Worm (Caenorhabditis elegans): Measurements from ENCODE around the gene F47B10.8.

Gene F47B10.8

ce11 chrX:10948852-10949251, 38.2 kb upstream of the F47B10.8 start, which contains the start of gene T21B6.3:
TSS of gene T21B6.3 (minus strand) at chrX:10948952.
- TF ChIP-seq ceh-36 (tag; optimal IDR thresholded peaks at IDR 0.05) (no peak), flt-1 (GFP tag; IDR thresholded peaks at IDR 0.05) (no peak)

- TF ChIP-seq ceh-13 (GFP tag; optimal IDR thresholded peaks at IDR 0.05) (no peak), tbx-11 (GFP tag; IDR thresholded peaks at IDR 0.05) (no peak), hmg-4 (GFP tag; optimal IDR thresholded peaks at IDR 0.05) (no peak)
Measured at ce11 chrX:10941255-10941654, 30.6 kb upstream of the F47B10.8 start, which contains the start of gene pho-7. TSS of gene pho-7 (minus strand) at chrX:10941355.

ce11 chrX:10933308-10934014, 22.8 kb upstream of the F47B10.8 start:
- TF ChIP-seq tbx-37 (GFP tag; conservative IDR thresholded peaks at IDR 0.05) (no peak), ceh-13 (GFP tag; optimal IDR thresholded peaks at IDR 0.05) (no peak), hnd-1 (tag; optimal IDR thresholded peaks at IDR 0.05) (no peak)

ce11 chrX:10932087-10932486, 21.5 kb upstream of the F47B10.8 start:
- TF ChIP-seq ama-1 (optimal IDR thresholded peaks at IDR 0.05): no peak
- TF ChIP-seq hmg-4 (GFP tag; optimal IDR thresholded peaks at IDR 0.05): peak; percentile 18
- TF ChIP-seq tbx-37 (GFP tag; conservative IDR thresholded peaks at IDR 0.05): no peak
- TF ChIP-seq sea-1 (GFP tag; conservative IDR thresholded peaks at IDR 0.05): no peak

ce11 chrX:10928948-10929563, 18.4 kb upstream of the F47B10.8 start, which contains the start of gene dgn-1:
TSS of gene dgn-1 (minus strand) at chrX:10928998.
- no peak for TF ChIP-seq F13C5.2 (tag; optimal IDR thresholded peaks at IDR 0.05)
- TF ChIP-seq ets-7 (tag; optimal IDR thresholded peaks at IDR 0.05): no peak
- no peak for TF ChIP-seq scrt-1 (GFP tag; IDR thresholded peaks at IDR 0.05)
- TF ChIP-seq tra-4 (tag; optimal IDR thresholded peaks at IDR 0.05): no peak
- no peak for TF ChIP-seq ceh-13 (GFP tag; optimal IDR thresholded peaks at IDR 0.05)
- TF ChIP-seq ama-1 (optimal IDR thresholded peaks at IDR 0.05): no peak

- no peak for TF ChIP-seq hmbx-1 (tag; optimal IDR thresholded peaks at IDR 0.05)
- TF ChIP-seq aly-1 (tag; optimal IDR thresholded peaks at IDR 0.05): peak; percentile 30
Measured at ce11 chrX:10927136-10927535, 16.5 kb upstream of the F47B10.8 start.

ce11 chrX:10924031-10924430, 13.4 kb upstream of the F47B10.8 start:
- no peak for TF ChIP-seq pes-1 (GFP tag; IDR thresholded peaks at IDR 0.05)
- no peak for TF ChIP-seq hnd-1 (tag; optimal IDR thresholded peaks at IDR 0.05)
- no peak for TF ChIP-seq hmbx-1 (tag; optimal IDR thresholded peaks at IDR 0.05)
- TF ChIP-seq aly-1 (tag; optimal IDR thresholded peaks at IDR 0.05): no peak
- TF ChIP-seq ceh-36 (tag; optimal IDR thresholded peaks at IDR 0.05): no peak
- TF ChIP-seq sea-1 (GFP tag; conservative IDR thresholded peaks at IDR 0.05): no peak
- TF ChIP-seq ets-7 (tag; optimal IDR thresholded peaks at IDR 0.05): no peak
- no peak for TF ChIP-seq B0310.2 (tag; optimal IDR thresholded peaks at IDR 0.05)
- TF ChIP-seq tbx-11 (GFP tag; IDR thresholded peaks at IDR 0.05): no peak
- TF ChIP-seq tra-4 (tag; optimal IDR thresholded peaks at IDR 0.05): no peak
- TF ChIP-seq hmg-4 (GFP tag; optimal IDR thresholded peaks at IDR 0.05): no peak
- no peak for TF ChIP-seq F13C5.2 (tag; optimal IDR thresholded peaks at IDR 0.05)
- no peak for TF ChIP-seq flt-1 (GFP tag; IDR thresholded peaks at IDR 0.05)
- no peak for TF ChIP-seq ama-1 (optimal IDR thresholded peaks at IDR 0.05)

- no peak for TF ChIP-seq hmbx-1 (tag; optimal IDR thresholded peaks at IDR 0.05)
- TF ChIP-seq tbx-37 (GFP tag; conservative IDR thresholded peaks at IDR 0.05): no peak
- no peak for TF ChIP-seq sea-1 (GFP tag; conservative IDR thresholded peaks at IDR 0.05)
- no peak for TF ChIP-seq ets-7 (tag; optimal IDR thresholded peaks at IDR 0.05)
- no peak for TF ChIP-seq ceh-36 (tag; optimal IDR thresholded peaks at IDR 0.05)
- TF ChIP-seq ceh-13 (GFP tag; optimal IDR thresholded peaks at IDR 0.05): no peak
- TF ChIP-seq F13C5.2 (tag; optimal IDR thresholded peaks at IDR 0.05): no peak
- TF ChIP-seq hmg-4 (GFP tag; optimal IDR thresholded peaks at IDR 0.05): no peak
- no peak for TF ChIP-seq flt-1 (GFP tag; IDR thresholded peaks at IDR 0.05)
- no peak for TF ChIP-seq aly-1 (tag; optimal IDR thresholded peaks at IDR 0.05)
- no peak for TF ChIP-seq tra-4 (tag; optimal IDR thresholded peaks at IDR 0.05)
- TF ChIP-seq ama-1 (optimal IDR thresholded peaks at IDR 0.05): no peak
- TF ChIP-seq tbx-11 (GFP tag; IDR thresholded peaks at IDR 0.05): no peak
- TF ChIP-seq pes-1 (GFP tag; IDR thresholded peaks at IDR 0.05): no peak
- TF ChIP-seq scrt-1 (GFP tag; IDR thresholded peaks at IDR 0.05): no peak
- no peak for TF ChIP-seq hnd-1 (tag; optimal IDR thresholded peaks at IDR 0.05)
- TF ChIP-seq B0310.2 (tag; optimal IDR thresholded peaks at IDR 0.05): no peak
Measured at ce11 chrX:10919613-10920012, 9.0 kb upstream of the F47B10.8 start, which contains the start of gene nstp-9. TSS of gene nstp-9 (minus strand) at chrX:10919713.

ce11 chrX:10916194-10916593, 5.6 kb upstream of the F47B10.8 start:
- TF ChIP-seq hmbx-1 (tag; optimal IDR thresholded peaks at IDR 0.05): no peak
- no peak for TF ChIP-seq pes-1 (GFP tag; IDR thresholded peaks at IDR 0.05)
- no peak for TF ChIP-seq tbx-11 (GFP tag; IDR thresholded peaks at IDR 0.05)
- no peak for TF ChIP-seq aly-1 (tag; optimal IDR thresholded peaks at IDR 0.05)
- no peak for TF ChIP-seq sea-1 (GFP tag; conservative IDR thresholded peaks at IDR 0.05)
- no peak for TF ChIP-seq tra-4 (tag; optimal IDR thresholded peaks at IDR 0.05)
- no peak for TF ChIP-seq ceh-13 (GFP tag; optimal IDR thresholded peaks at IDR 0.05)
- TF ChIP-seq tbx-37 (GFP tag; conservative IDR thresholded peaks at IDR 0.05): no peak
- no peak for TF ChIP-seq ceh-36 (tag; optimal IDR thresholded peaks at IDR 0.05)
- TF ChIP-seq F13C5.2 (tag; optimal IDR thresholded peaks at IDR 0.05): no peak
- no peak for TF ChIP-seq flt-1 (GFP tag; IDR thresholded peaks at IDR 0.05)
- no peak for TF ChIP-seq B0310.2 (tag; optimal IDR thresholded peaks at IDR 0.05)
- TF ChIP-seq ama-1 (optimal IDR thresholded peaks at IDR 0.05): no peak

Measured in whole organism, early embryonic.